Worm (Caenorhabditis elegans): ENCODE measurements around the gene K07F5.16.

K07F5.16 gene

DNA sequence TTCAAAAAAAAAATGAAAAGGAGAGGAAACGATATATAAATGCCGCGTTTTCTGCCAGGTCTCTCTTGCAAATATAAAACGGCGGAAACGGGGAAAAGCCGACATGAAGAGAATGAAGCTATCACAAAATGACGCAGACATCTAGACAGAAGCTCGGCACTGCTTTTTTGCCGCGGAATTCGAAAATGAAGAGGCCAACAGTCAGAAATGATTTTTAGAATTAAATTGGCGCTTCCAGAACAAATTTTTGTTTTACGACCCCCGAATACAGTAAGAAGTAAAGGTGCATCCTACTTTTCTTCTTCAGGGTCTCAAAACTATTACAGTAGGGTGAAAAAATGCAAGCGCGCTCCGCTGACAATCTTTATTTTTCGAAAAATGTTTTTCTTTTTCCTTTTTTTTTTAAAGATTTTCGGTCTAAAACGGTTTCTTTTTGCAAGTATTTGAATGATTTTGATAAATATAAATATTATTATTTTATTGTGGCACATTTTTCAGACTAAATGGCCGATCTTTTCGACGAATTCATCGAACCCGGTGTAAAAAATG is 38.6 kb upstream of the K07F5.16 start, which contains the start of gene mtr-4 (continued):
- TF ChIP-seq bed-1 (GFP tag; IDR thresholded peaks at IDR 0.05): no peak
- TF ChIP-seq D2030.7 (GFP tag; IDR thresholded peaks at IDR 0.05): peak; percentile 85
- TF ChIP-seq athp-1 (tag; optimal IDR thresholded peaks at IDR 0.05): peak; percentile 34
- 0 out of 2 replicates have a peak, but pooled peaks have one; percentile 74 for TF ChIP-seq Y95B8A.8 (GFP tag; IDR thresholded peaks at IDR 0.05)
- TF ChIP-seq attf-3 (GFP tag; conservative IDR thresholded peaks at IDR 0.05): peak; percentile 40
- no peak for TF ChIP-seq ztf-25 (GFP tag; IDR thresholded peaks at IDR 0.05)
- peak; percentile 69 for TF ChIP-seq nhr-80 (tag; optimal IDR thresholded peaks at IDR 0.05)
- peak; percentile 45 for TF ChIP-seq dpl-1 (GFP tag; optimal IDR thresholded peaks at IDR 0.05)
- no peak for TF ChIP-seq ztf-22 (GFP tag; optimal IDR thresholded peaks at IDR 0.05)
- peak; percentile 62 for TF ChIP-seq lin-54 (GFP tag; optimal IDR thresholded peaks at IDR 0.05)
- TF ChIP-seq rcor-1 (GFP tag; IDR thresholded peaks at IDR 0.05): peak; percentile 69
- peak; percentile 43 for TF ChIP-seq ceh-100 (GFP tag; IDR thresholded peaks at IDR 0.05)
- peak; percentile 91 for TF ChIP-seq mcd-1 (GFP tag; IDR thresholded peaks at IDR 0.05)
- no peak for TF ChIP-seq K11D2.4 (GFP tag; IDR thresholded peaks at IDR 0.05)

- no peak for TF ChIP-seq efl-1 (GFP tag; optimal IDR thresholded peaks at IDR 0.05)
- no peak for TF ChIP-seq lir-1 (GFP tag; conservative IDR thresholded peaks at IDR 0.05)
- TF ChIP-seq tlf-1 (GFP tag; optimal IDR thresholded peaks at IDR 0.05): no peak
- TF ChIP-seq F55B11.4 (tag; optimal IDR thresholded peaks at IDR 0.05; ENCODE audit: borderline replicate concordance, insufficient read depth): no peak
- TF ChIP-seq xnd-1 (tag; optimal IDR thresholded peaks at IDR 0.05): no peak
- TF ChIP-seq cebp-2 (GFP tag; IDR thresholded peaks at IDR 0.05): no peak
- no peak for TF ChIP-seq him-1 (tag; optimal IDR thresholded peaks at IDR 0.05)
- TF ChIP-seq let-526 (GFP tag; IDR thresholded peaks at IDR 0.05): no peak
- no peak for TF ChIP-seq athp-1 (tag; optimal IDR thresholded peaks at IDR 0.05)
- no peak for TF ChIP-seq bed-1 (GFP tag; IDR thresholded peaks at IDR 0.05)
- no peak for TF ChIP-seq F22D6.2 (tag; optimal IDR thresholded peaks at IDR 0.05)
- TF ChIP-seq F33H1.4 (GFP tag; IDR thresholded peaks at IDR 0.05): no peak
- no peak for TF ChIP-seq nfya-2 (GFP tag; IDR thresholded peaks at IDR 0.05)
- TF ChIP-seq zfh-2 (GFP tag; conservative IDR thresholded peaks at IDR 0.05): no peak
- TF ChIP-seq rcor-1 (GFP tag; IDR thresholded peaks at IDR 0.05): no peak
- TF ChIP-seq tbp1 (GFP tag; optimal IDR thresholded peaks at IDR 0.05): no peak
- TF ChIP-seq nhr-90 (tag; optimal IDR thresholded peaks at IDR 0.05): no peak
Observed at ce11 chrIV:9832586-9832985, 31.3 kb upstream of the K07F5.16 start, which contains the start of gene kin-21. TSS of gene kin-21 (plus strand) at chrIV:9832886.

- TF ChIP-seq ztf-3 (GFP tag; optimal IDR thresholded peaks at IDR 0.05): no peak
Observed at ce11 chrIV:9833337-9833736, 30.6 kb upstream of the K07F5.16 start.

DNA sequence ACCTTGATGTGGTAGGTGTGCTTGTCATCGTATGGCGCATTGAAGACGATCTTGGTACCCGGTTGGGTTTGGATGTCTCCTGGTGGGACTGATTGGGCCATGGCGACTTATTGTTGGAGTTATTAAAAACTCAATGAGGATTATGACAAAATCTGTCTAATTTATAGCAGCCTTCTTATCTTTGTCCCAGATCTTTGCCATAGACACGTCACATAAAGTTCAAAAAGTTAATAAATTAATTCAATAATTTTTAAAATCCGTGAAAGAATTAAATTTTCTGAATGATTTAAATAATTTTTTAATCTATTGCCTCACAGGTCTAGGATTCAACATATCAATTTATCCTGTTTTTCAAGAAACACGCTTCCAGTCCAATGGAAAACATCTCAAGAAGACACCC is 27.6 kb upstream of the K07F5.16 start, which contains the start of gene msp-81:
Gene msp-81, minus strand, starts transcription at position 101 of the 400 bp plus-strand sequence.
- no peak for TF ChIP-seq sptf-2 (GFP tag; optimal IDR thresholded peaks at IDR 0.05)
- no peak for TF ChIP-seq K11D2.4 (GFP tag; IDR thresholded peaks at IDR 0.05)
- no peak for TF ChIP-seq D2030.7 (GFP tag; IDR thresholded peaks at IDR 0.05)
- TF ChIP-seq ceh-100 (GFP tag; IDR thresholded peaks at IDR 0.05): no peak
- TF ChIP-seq T07F8.4 (tag; optimal IDR thresholded peaks at IDR 0.05): no peak
- no peak for TF ChIP-seq rcor-1 (GFP tag; IDR thresholded peaks at IDR 0.05)
- TF ChIP-seq xnd-1 (tag; optimal IDR thresholded peaks at IDR 0.05): no peak
- no peak for TF ChIP-seq ztf-28 (GFP tag; IDR thresholded peaks at IDR 0.05)
- no peak for TF ChIP-seq lsy-27 (tag; optimal IDR thresholded peaks at IDR 0.05; ENCODE audit: borderline replicate concordance, insufficient read depth)
- no peak for TF ChIP-seq nfya-2 (GFP tag; IDR thresholded peaks at IDR 0.05)
- TF ChIP-seq hmg-20 (GFP tag; IDR thresholded peaks at IDR 0.05): no peak
- TF ChIP-seq F10E7.11 (tag; optimal IDR thresholded peaks at IDR 0.05): no peak
- TF ChIP-seq athp-1 (tag; optimal IDR thresholded peaks at IDR 0.05): no peak
- TF ChIP-seq snpc-1.3 (tag; optimal IDR thresholded peaks at IDR 0.05; ENCODE audit: insufficient read depth): no peak
- no peak for TF ChIP-seq F57A8.1 (GFP tag; optimal IDR thresholded peaks at IDR 0.05)
- no peak for TF ChIP-seq ekl-4 (GFP tag; IDR thresholded peaks at IDR 0.05)

All from whole organism, young adult.